Fruit fly (Drosophila melanogaster) whole organism, embryonic: ENCODE measurements around the gene CG31559.

Experiments used
- Awh ChIP-seq: fragments of 200-800 bp; sonication (Bioruptor generic); IDR thresholded peaks from 2 replicates; pipeline ENCODE4, ENCODE4 v1.3.6; 2022; ENCODE audit warnings: missing biosample characterization, missing genetic modification characterization
- Blimp-1 ChIP-seq: fragments of 200-800 bp; sonication (Bioruptor generic); optimal IDR thresholded peaks from 3 replicates; lab custom pipeline; 2018; ENCODE audit warnings: missing biosample characterization, missing genetic modification characterization, mild to moderate bottlenecking, moderate library complexity, missing genetic modification reagents
- Bteb2 ChIP-seq: fragments of 200-800 bp; sonication (Bioruptor generic); optimal IDR thresholded peaks from 2 replicates; lab custom pipeline; 2016; ENCODE audit warnings: missing biosample characterization, missing genetic modification characterization
- CG11456 ChIP-seq: fragments of 200-800 bp; sonication (Bioruptor generic); IDR thresholded peaks from 3 replicates; pipeline ENCODE4 v1.3.6; 2022; ENCODE audit warnings: missing biosample characterization, missing genetic modification characterization
- CG11504 ChIP-seq: fragments of 200-800 bp; sonication (Bioruptor generic); optimal IDR thresholded peaks from 3 replicates; lab custom pipeline; 2019; ENCODE audit warnings: missing biosample characterization, mild to moderate bottlenecking, missing genetic modification characterization, moderate library complexity
- CG11723 ChIP-seq: fragments of 200-800 bp; sonication (Bioruptor generic); optimal IDR thresholded peaks from 2 replicates; lab custom pipeline; 2017; ENCODE audit warnings: missing biosample characterization, mild to moderate bottlenecking, missing genetic modification characterization
- CG13894 ChIP-seq: fragments of 200-800 bp; sonication (Bioruptor generic); optimal IDR thresholded peaks from 3 replicates; lab custom pipeline; 2018; ENCODE audit warnings: missing biosample characterization, mild to moderate bottlenecking, missing genetic modification characterization, moderate library complexity
- CG14050 ChIP-seq: fragments of 200-800 bp; sonication (Bioruptor generic); IDR thresholded peaks from 3 replicates; pipeline ENCODE4 v1.3.6; 2022; ENCODE audit warnings: missing biosample characterization, missing genetic modification characterization
- CG15514 ChIP-seq: fragments of 200-800 bp; sonication (Bioruptor generic); optimal IDR thresholded peaks from 3 replicates; lab custom pipeline; 2017; ENCODE audit warnings: missing biosample characterization, missing genetic modification characterization, mild to moderate bottlenecking, moderate library complexity, missing genetic modification reagents
- CG17361 ChIP-seq: fragments of 200-800 bp; sonication (Bioruptor generic); IDR thresholded peaks from 3 replicates; pipeline ENCODE4 v1.3.6; 2022; ENCODE audit warnings: missing biosample characterization, missing genetic modification characterization
- CG17568 ChIP-seq: fragments of 200-800 bp; sonication (Bioruptor generic); optimal IDR thresholded peaks from 2 replicates; lab custom pipeline; 2018; ENCODE audit warnings: missing biosample characterization, mild to moderate bottlenecking, missing genetic modification characterization, moderate library complexity
- CG31224 ChIP-seq: fragments of 200-800 bp; sonication (Bioruptor generic); IDR thresholded peaks from 2 replicates; pipeline ENCODE4 v1.3.6; 2022; ENCODE audit warnings: missing biosample characterization, missing genetic modification characterization
- CG31441 ChIP-seq: fragments of 200-800 bp; sonication (Bioruptor generic); IDR thresholded peaks from 2 replicates; pipeline ENCODE4 v1.3.6; 2022; ENCODE audit warnings: missing biosample characterization, missing genetic modification characterization
- CG34422 ChIP-seq: fragments of 200-800 bp; sonication (Bioruptor generic); IDR thresholded peaks from 3 replicates; pipeline ENCODE4 v1.3.6; 2022; ENCODE audit warnings: missing biosample characterization, missing genetic modification characterization
- CG4404 ChIP-seq: fragments of 200-800 bp; sonication (Bioruptor generic); IDR thresholded peaks from 2 replicates; pipeline ENCODE4 v1.3.6; 2022; ENCODE audit warnings: missing biosample characterization, missing genetic modification characterization
- CG4707 ChIP-seq: fragments of 200-800 bp; sonication (Bioruptor generic); optimal IDR thresholded peaks from 2 replicates; lab custom pipeline; 2018; ENCODE audit warnings: missing biosample characterization, mild to moderate bottlenecking, missing genetic modification characterization, moderate library complexity
- CG5180 ChIP-seq: fragments of 200-800 bp; sonication (Bioruptor generic); optimal IDR thresholded peaks from 3 replicates; lab custom pipeline; 2017; ENCODE audit warnings: missing biosample characterization, missing genetic modification characterization, mild to moderate bottlenecking, moderate library complexity, missing genetic modification reagents
- CG5245 ChIP-seq: fragments of 200-800 bp; sonication (Bioruptor generic); optimal IDR thresholded peaks from 3 replicates; lab custom pipeline; 2016; ENCODE audit warnings: missing biosample characterization, missing genetic modification characterization
- CG7357 ChIP-seq: fragments of 200-800 bp; sonication (Bioruptor generic); IDR thresholded peaks from 3 replicates; pipeline ENCODE4 v1.3.6; 2022; ENCODE audit warnings: missing biosample characterization, missing genetic modification characterization
- CG7839 ChIP-seq: fragments of 200-800 bp; sonication (Bioruptor generic); optimal IDR thresholded peaks from 3 replicates; lab custom pipeline; 2018; ENCODE audit warnings: missing biosample characterization, mild to moderate bottlenecking, missing genetic modification characterization, moderate library complexity
- CG8388 ChIP-seq: fragments of 200-800 bp; sonication (Bioruptor generic); optimal IDR thresholded peaks from 2 replicates; lab custom pipeline; 2019; ENCODE audit warnings: missing biosample characterization, mild to moderate bottlenecking, missing genetic modification characterization, moderate library complexity
- CG9932 ChIP-seq: fragments of 200-800 bp; sonication (Bioruptor generic); IDR thresholded peaks from 2 replicates; pipeline ENCODE4 v1.3.6; 2022; ENCODE audit warnings: missing biosample characterization, missing genetic modification characterization
- Ets65A ChIP-seq: fragments of 200-800 bp; sonication (Bioruptor generic); peaks from one replicate; lab custom pipeline; 2016; ENCODE audit warnings: missing biosample characterization, missing genetic modification characterization
- Gsc ChIP-seq: fragments of 200-800 bp; sonication (Bioruptor generic); IDR thresholded peaks from 2 replicates; pipeline ENCODE4 v1.3.6; 2022; ENCODE audit warnings: missing biosample characterization, missing genetic modification characterization
- Hr51 ChIP-seq, 2 experiments: fragments of 200-800 bp; sonication (Bioruptor generic); optimal IDR thresholded peaks; 2 replicates in 1 of 2; 3 replicates in 1 of 2; lab custom pipeline; 2016 to 2018; ENCODE audit warnings: missing biosample characterization in 2 of 2, missing genetic modification characterization in 2 of 2, mild to moderate bottlenecking in 1 of 2, moderate library complexity in 1 of 2
- Lim3 ChIP-seq: fragments of 200-800 bp; sonication (Bioruptor generic); IDR thresholded peaks from 2 replicates; pipeline ENCODE4 v1.3.6; 2022; ENCODE audit warnings: missing biosample characterization, missing genetic modification characterization
- MTF-1 ChIP-seq: fragments of 200-800 bp; sonication (Bioruptor generic); optimal IDR thresholded peaks from 2 replicates; lab custom pipeline; 2018; ENCODE audit warnings: missing biosample characterization, mild to moderate bottlenecking, missing genetic modification characterization, borderline replicate concordance
- Mrtf ChIP-seq: fragments of 200-800 bp; sonication (Bioruptor generic); IDR thresholded peaks from 3 replicates; pipeline ENCODE4 v1.3.6; 2022; ENCODE audit warnings: missing biosample characterization, missing genetic modification characterization
- Nf-YB ChIP-seq: fragments of 200-800 bp; sonication (Bioruptor generic); optimal IDR thresholded peaks from 3 replicates; lab custom pipeline; 2019; ENCODE audit warnings: missing biosample characterization, mild to moderate bottlenecking, missing genetic modification characterization, moderate library complexity
- PHDP ChIP-seq: fragments of 200-800 bp; sonication (Bioruptor generic); optimal IDR thresholded peaks from 3 replicates; lab custom pipeline; 2018; ENCODE audit warnings: missing biosample characterization, mild to moderate bottlenecking, missing genetic modification characterization, moderate library complexity
- Sox100B ChIP-seq: fragments of 200-800 bp; sonication (Bioruptor generic); optimal IDR thresholded peaks from 3 replicates; lab custom pipeline; 2018; ENCODE audit warnings: missing biosample characterization, mild to moderate bottlenecking, missing genetic modification characterization
- Sry-δ ChIP-seq: fragments of 200-800 bp; sonication (Bioruptor generic); optimal IDR thresholded peaks from 2 replicates; lab custom pipeline; 2016; ENCODE audit warnings: missing biosample characterization, missing genetic modification characterization
- aop ChIP-seq: fragments of 200-800 bp; sonication (Bioruptor generic); IDR thresholded peaks from 2 replicates; pipeline ENCODE4 v1.3.6; 2022; ENCODE audit warnings: missing biosample characterization, missing genetic modification characterization
- ato ChIP-seq: fragments of 200-800 bp; sonication (Bioruptor generic); IDR thresholded peaks from 2 replicates; pipeline ENCODE4 v1.3.6; 2022; ENCODE audit warnings: missing biosample characterization, missing genetic modification characterization; ENCODE audit not compliant: partially characterized antibody
- bsh ChIP-seq, 2 experiments: fragments of 200-800 bp; sonication (Bioruptor generic); optimal IDR thresholded peaks; 2 replicates each; lab custom pipeline; 2017 to 2018; ENCODE audit warnings: mild to moderate bottlenecking in 2 of 2, missing biosample characterization in 2 of 2, missing genetic modification characterization in 2 of 2, moderate library complexity in 1 of 2
- dmrt99B ChIP-seq: fragments of 200-800 bp; sonication (Bioruptor generic); optimal IDR thresholded peaks from 2 replicates; lab custom pipeline; 2018; ENCODE audit warnings: missing biosample characterization, mild to moderate bottlenecking, missing genetic modification characterization, moderate library complexity
- ems ChIP-seq: fragments of 200-800 bp; sonication (Bioruptor generic); optimal IDR thresholded peaks from 3 replicates; lab custom pipeline; 2016; ENCODE audit warnings: missing biosample characterization, missing genetic modification characterization
- eve ChIP-seq, 2 experiments: fragments of >200 bp; optimal IDR thresholded peaks; 2 replicates each; lab custom pipeline; 2017; ENCODE audit warnings: missing biosample characterization in 2 of 2, missing genetic modification characterization in 2 of 2
- gem ChIP-seq: fragments of 200-800 bp; sonication (Bioruptor generic); optimal IDR thresholded peaks from 2 replicates; lab custom pipeline; 2019; ENCODE audit warnings: missing biosample characterization, mild to moderate bottlenecking, missing genetic modification characterization, moderate library complexity
- grau ChIP-seq: fragments of 200-800 bp; optimal IDR thresholded peaks from 3 replicates; lab custom pipeline; 2019; ENCODE audit warnings: missing biosample characterization, mild to moderate bottlenecking, missing genetic modification characterization, moderate library complexity
- grn ChIP-seq: fragments of 200-800 bp; sonication (Bioruptor generic); optimal IDR thresholded peaks from 3 replicates; lab custom pipeline; 2017; ENCODE audit warnings: missing biosample characterization, missing genetic modification characterization
- ken ChIP-seq: fragments of 200-800 bp; sonication (Bioruptor generic); IDR thresholded peaks from 3 replicates; pipeline ENCODE4 v1.3.6; 2022; ENCODE audit warnings: missing biosample characterization, missing genetic modification characterization
- kni ChIP-seq: fragments of 200-800 bp; sonication (Bioruptor generic); optimal IDR thresholded peaks from 3 replicates; lab custom pipeline; 2017; ENCODE audit warnings: mild to moderate bottlenecking, missing biosample characterization, missing genetic modification reagents, missing genetic modification characterization
- mld ChIP-seq: fragments of 200-800 bp; sonication (Bioruptor generic); IDR thresholded peaks from 3 replicates; pipeline ENCODE4 v1.3.6; 2022; ENCODE audit warnings: missing biosample characterization, missing genetic modification characterization; ENCODE audit not compliant: partially characterized antibody
- oc ChIP-seq: fragments of 200-800 bp; sonication (Bioruptor generic); optimal IDR thresholded peaks from 2 replicates; lab custom pipeline; 2018; ENCODE audit warnings: missing biosample characterization, mild to moderate bottlenecking, missing genetic modification characterization, moderate library complexity
- salm ChIP-seq: fragments of 200-800 bp; sonication (Bioruptor generic); optimal IDR thresholded peaks from 2 replicates; lab custom pipeline; 2018; ENCODE audit warnings: missing biosample characterization, mild to moderate bottlenecking, missing genetic modification characterization
- so ChIP-seq: fragments of 200-800 bp; sonication (Bioruptor generic); IDR thresholded peaks from 3 replicates; pipeline ENCODE4 v1.3.6; 2022; ENCODE audit warnings: missing biosample characterization, missing genetic modification characterization
- vvl ChIP-seq: fragments of 200-800 bp; sonication (Bioruptor generic); IDR thresholded peaks from 2 replicates; pipeline ENCODE4 v1.3.6; 2022; ENCODE audit warnings: missing biosample characterization, missing genetic modification characterization
- zen ChIP-seq: fragments of 200-800 bp; sonication (Bioruptor generic); optimal IDR thresholded peaks from 3 replicates; lab custom pipeline; 2018; ENCODE audit warnings: missing biosample characterization, mild to moderate bottlenecking, missing genetic modification characterization, moderate library complexity

CG31559 gene

DNA sequence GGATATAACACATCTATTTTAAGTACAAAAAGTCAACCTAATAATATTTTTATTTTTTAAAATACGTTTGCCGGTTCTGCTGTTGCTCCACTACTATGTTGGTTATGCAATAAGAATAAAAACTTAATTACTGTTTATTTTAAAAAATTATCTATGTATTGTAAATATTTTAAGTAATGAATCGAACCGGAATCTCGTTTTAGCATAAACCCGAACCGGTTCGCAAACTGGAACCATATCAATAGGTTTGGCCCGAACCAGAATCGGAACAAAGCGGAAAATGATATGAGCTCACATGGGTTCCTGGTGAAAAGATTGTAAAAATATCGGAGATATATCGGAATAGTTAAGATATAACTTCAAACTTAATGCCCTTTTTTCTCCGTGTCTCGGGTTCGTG, 50.3 kb downstream of the CG31559 start:
- peak; percentile 2 for TF ChIP-seq grau (tag; lab: Kevin White, UChicago)
- TF ChIP-seq Sox100B, result peak; percentile 20
- peak in 1 of 2 experiments; percentile 29 for TF ChIP-seq eve (GFP tag; optimal IDR thresholded peaks at IDR 0.05; lab: Kevin White, UChicago)
- no peak for TF ChIP-seq CG31224 (GFP tag; lab: Robert Waterston, UW)
- 0 out of 2 replicates have a peak, but pooled peaks have one; percentile 27 for TF ChIP-seq CG31441 (GFP tag; lab: Robert Waterston, UW)
- TF ChIP-seq Lim3, result no peak
- TF ChIP-seq PHDP (tag; lab: Kevin White, UChicago), result peak; percentile 5
- TF ChIP-seq gem (tag; lab: Kevin White, UChicago), result peak; percentile 16
- TF ChIP-seq dmrt99B (tag; lab: Kevin White, UChicago), result peak; percentile 9
- peak; percentile 38; the same call in 1 of the 3 replicates for TF ChIP-seq CG17361 (GFP tag; lab: Robert Waterston, UW)
- peak in 1 of 2 experiments; percentile 35 for TF ChIP-seq Hr51 (GFP tag; optimal IDR thresholded peaks at IDR 0.05; lab: Kevin White, UChicago)
- TF ChIP-seq salm (tag; lab: Kevin White, UChicago), result no peak
- peak; percentile 28 for TF ChIP-seq CG11504 (tag; lab: Kevin White, UChicago)
- peak in 1 of 2 experiments; percentile 25 for TF ChIP-seq bsh (GFP tag; optimal IDR thresholded peaks at IDR 0.05; lab: Kevin White, UChicago)
- TF ChIP-seq ems (GFP tag; lab: Kevin White, UChicago), result no peak
- TF ChIP-seq zen (tag; lab: Kevin White, UChicago), result no peak
- TF ChIP-seq CG13894 (tag; lab: Kevin White, UChicago), result peak; percentile 89
- TF ChIP-seq CG9932 (GFP tag; lab: Robert Waterston, UW), result 0 out of 2 replicates have a peak, but pooled peaks have one; percentile 4
- TF ChIP-seq CG17568 (GFP tag; lab: Kevin White, UChicago), result no peak
- peak; percentile 95 for TF ChIP-seq CG15514 (GFP tag; lab: Kevin White, UChicago)
- TF ChIP-seq Sry-δ (GFP tag; lab: Kevin White, UChicago), result no peak
- TF ChIP-seq CG7839, result peak; percentile 2

DNA sequence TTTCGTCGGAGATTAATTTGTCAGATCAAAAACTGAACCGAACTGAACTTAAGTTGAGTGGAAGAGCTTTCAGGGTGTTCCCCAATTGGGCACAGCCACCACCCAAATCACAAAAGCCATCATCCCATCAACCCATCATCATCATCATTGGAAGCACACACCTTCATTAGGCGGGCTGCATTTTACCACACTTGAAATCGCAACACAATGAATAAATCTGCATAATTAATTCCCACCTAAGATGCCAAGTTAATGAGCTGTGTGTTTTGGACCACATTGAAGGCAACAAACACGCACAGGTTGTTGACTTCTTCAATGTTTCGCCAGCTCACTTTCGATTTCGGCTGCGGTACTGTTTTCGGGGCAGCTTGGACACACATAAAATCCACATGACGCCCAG, 51.9 kb downstream of the CG31559 start:
- TF ChIP-seq CG7357 (GFP tag; lab: Robert Waterston, UW), result no peak
- TF ChIP-seq MTF-1 (GFP tag; lab: Kevin White, UChicago), result no peak
- no peak for TF ChIP-seq Bteb2
- no peak for TF ChIP-seq ato (GFP tag; lab: Robert Waterston, UW)
- TF ChIP-seq Hr51 (GFP tag; optimal IDR thresholded peaks at IDR 0.05; lab: Kevin White, UChicago), result no peak
- TF ChIP-seq vvl (GFP tag; lab: Robert Waterston, UW), result peak; percentile 70
- TF ChIP-seq so, result no peak
- TF ChIP-seq Nf-YB, result no peak
- TF ChIP-seq grn (GFP tag; lab: Kevin White, UChicago), result no peak
- peak; percentile 30 for TF ChIP-seq Blimp-1
- no peak for TF ChIP-seq CG11723
- peak; percentile 92 for TF ChIP-seq Awh (GFP tag; lab: Robert Waterston, UW)
- TF ChIP-seq Gsc (GFP tag; lab: Robert Waterston, UW), result no peak
- TF ChIP-seq CG4707 (GFP tag; lab: Kevin White, UChicago), result no peak
- TF ChIP-seq aop (GFP tag; lab: Robert Waterston, UW), result no peak
- TF ChIP-seq oc (tag; lab: Kevin White, UChicago), result peak; percentile 25

DNA sequence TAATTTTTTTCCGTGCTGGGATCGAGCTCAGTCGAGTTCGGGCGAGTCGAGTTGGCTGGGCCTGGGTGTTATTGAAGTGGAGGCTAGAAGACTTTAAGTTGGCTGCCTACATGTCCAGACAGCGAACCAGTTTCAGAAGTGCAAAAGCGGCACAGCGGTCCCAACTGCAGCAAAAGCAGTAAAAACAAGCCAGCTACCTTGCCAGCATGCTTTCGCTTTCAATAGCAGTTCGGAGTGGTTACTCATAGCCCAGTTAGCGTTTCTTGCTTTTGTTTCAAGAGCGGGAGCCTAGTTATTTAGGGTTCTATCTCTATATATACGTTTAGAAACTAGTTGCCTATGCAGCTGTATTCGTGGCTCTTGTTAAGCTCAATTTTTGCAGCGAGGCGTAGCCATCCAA, 54.3 kb downstream of the CG31559 start:
- TF ChIP-seq kni (GFP tag; lab: Kevin White, UChicago) (no peak), CG8388 (GFP tag; lab: Kevin White, UChicago) (no peak), CG4404 (0 out of 2 replicates have a peak, but pooled peaks have one; percentile 5), CG11456 (no peak), mld (GFP tag; lab: Robert Waterston, UW) (no peak), CG5180 (GFP tag; lab: Kevin White, UChicago) (peak; percentile 80), ken (GFP tag; lab: Robert Waterston, UW) (no peak), Blimp-1 (peak; percentile 93), Ets65A (GFP tag; lab: Kevin White, UChicago) (peak; percentile 46), CG5245 (GFP tag; lab: Kevin White, UChicago) (no peak), CG34422 (GFP tag; lab: Robert Waterston, UW) (0 out of 3 replicates have a peak, but pooled peaks have one; percentile 27), CG14050 (GFP tag; lab: Robert Waterston, UW) (no peak), Mrtf (GFP tag; lab: Robert Waterston, UW) (no peak), CG7357 (GFP tag; lab: Robert Waterston, UW) (no peak)
